Fruit fly (Drosophila melanogaster) S2 (cell line): ENCODE results near the gene Sur-8.

Source experiments
- CG8478 ChIP-seq: fragments of >200 bp; optimal IDR thresholded peaks from 2 replicates; lab custom pipeline; 2018
- CTCF ChIP-seq, 2 experiments: fragments of >200 bp; optimal IDR thresholded peaks; 2 replicates each; lab custom pipeline; 2018

- no peak for TF ChIP-seq CG8478 (lab: Kevin White, UChicago)
- TF ChIP-seq CTCF (optimal IDR thresholded peaks at IDR 0.05; lab: Kevin White, UChicago), result no peak
These were observed 1.3 kb upstream of the Sur-8 start, which contains the start of gene CG34280 for dm6 chr3R:17403618-17404017.
